Fruit fly (Drosophila melanogaster): ENCODE results near the gene jp.

Gene jp

dm6 chr2L:9570673-9571193 lies 4.2 kb upstream of the jp start:
- TF ChIP-seq CG12768 (GFP tag; optimal IDR thresholded peaks at IDR 0.05) (no peak), pad (GFP tag; optimal IDR thresholded peaks at IDR 0.05) (no peak), ovo (GFP tag; optimal IDR thresholded peaks at IDR 0.05) (peak; percentile 3), CG11617 (GFP tag; optimal IDR thresholded peaks at IDR 0.05) (peak; percentile 8), Mnt (GFP tag; optimal IDR thresholded peaks at IDR 0.05) (no peak), cic (GFP tag; optimal IDR thresholded peaks at IDR 0.05) (no peak), CG7101 (tag; optimal IDR thresholded peaks at IDR 0.05) (peak; percentile 48), CG7045 (GFP tag; optimal IDR thresholded peaks at IDR 0.05) (peak; percentile 29), kay (GFP tag; ENCODE audit: borderline replicate concordance) (peak; percentile 90), Clk (GFP tag; optimal IDR thresholded peaks at IDR 0.05) (peak; percentile 27), CG5204 (GFP tag; optimal IDR thresholded peaks at IDR 0.05) (no peak), CG14711 (tag; optimal IDR thresholded peaks at IDR 0.05) (peak; percentile 41), CG1620 (GFP tag; optimal IDR thresholded peaks at IDR 0.05) (no peak), tj (GFP tag; optimal IDR thresholded peaks at IDR 0.05) (peak; percentile 85), Crg-1 (GFP tag; optimal IDR thresholded peaks at IDR 0.05) (peak; percentile 64), bab1 (GFP tag; optimal IDR thresholded peaks at IDR 0.05) (peak; percentile 89)

dm6 chr2L:9569588-9570434 lies 3.3 kb upstream of the jp start:
- TF ChIP-seq CG11617 (GFP tag; optimal IDR thresholded peaks at IDR 0.05) (peak; percentile 97), CG1620 (GFP tag; optimal IDR thresholded peaks at IDR 0.05) (peak; percentile 73), kay (GFP tag; ENCODE audit: borderline replicate concordance) (peak; percentile 89), toe (GFP tag; optimal IDR thresholded peaks at IDR 0.05) (peak; percentile 65), CG14711 (tag; optimal IDR thresholded peaks at IDR 0.05) (peak; percentile 87), cic (GFP tag; optimal IDR thresholded peaks at IDR 0.05) (peak; percentile 96), CG12768 (GFP tag; optimal IDR thresholded peaks at IDR 0.05) (peak; percentile 92), Hr96 (GFP tag; optimal IDR thresholded peaks at IDR 0.05) (peak; percentile 78), CG7101 (tag; optimal IDR thresholded peaks at IDR 0.05) (peak; percentile 91), CG5204 (GFP tag; optimal IDR thresholded peaks at IDR 0.05) (peak; percentile 86), pad (GFP tag; optimal IDR thresholded peaks at IDR 0.05) (peak; percentile 88), Mnt (GFP tag; optimal IDR thresholded peaks at IDR 0.05) (peak; percentile 98), bab1 (GFP tag; optimal IDR thresholded peaks at IDR 0.05) (peak; percentile 97), tj (GFP tag; optimal IDR thresholded peaks at IDR 0.05) (peak; percentile 91), cnc (optimal IDR thresholded peaks at IDR 0.05) (no peak), Clk (GFP tag; optimal IDR thresholded peaks at IDR 0.05) (peak; percentile 81), ovo (GFP tag; optimal IDR thresholded peaks at IDR 0.05) (peak; percentile 84), CG33017 (tag; optimal IDR thresholded peaks at IDR 0.05) (peak; percentile 93), Crg-1 (GFP tag; optimal IDR thresholded peaks at IDR 0.05) (peak; percentile 87), CG7045 (GFP tag; optimal IDR thresholded peaks at IDR 0.05) (peak; percentile 93)

- TF ChIP-seq CG12768 (GFP tag; optimal IDR thresholded peaks at IDR 0.05), result no peak
- peak; percentile 80 for TF ChIP-seq kay (GFP tag; ENCODE audit: borderline replicate concordance)
- no peak for TF ChIP-seq Hr96 (GFP tag; optimal IDR thresholded peaks at IDR 0.05)
These were observed 2.6 kb upstream of the jp start for dm6 chr2L:9569131-9569530.

- TF ChIP-seq CG11617 (GFP tag; optimal IDR thresholded peaks at IDR 0.05), result peak; percentile 96
- TF ChIP-seq kay (GFP tag; ENCODE audit: borderline replicate concordance), result peak; percentile 76
- TF ChIP-seq CG7045 (GFP tag; optimal IDR thresholded peaks at IDR 0.05), result peak; percentile 96
- TF ChIP-seq ovo (GFP tag; optimal IDR thresholded peaks at IDR 0.05), result peak; percentile 86
- TF ChIP-seq Mnt (GFP tag; optimal IDR thresholded peaks at IDR 0.05), result peak; percentile 86
- TF ChIP-seq CG12768 (GFP tag; optimal IDR thresholded peaks at IDR 0.05), result peak; percentile 97
- TF ChIP-seq Hr96 (GFP tag; optimal IDR thresholded peaks at IDR 0.05), result peak; percentile 96
- peak; percentile 74 for TF ChIP-seq cic (GFP tag; optimal IDR thresholded peaks at IDR 0.05)
- TF ChIP-seq CG1620 (GFP tag; optimal IDR thresholded peaks at IDR 0.05), result peak; percentile 87
- TF ChIP-seq CG33017 (tag; optimal IDR thresholded peaks at IDR 0.05), result peak; percentile 95
- TF ChIP-seq CG7101 (tag; optimal IDR thresholded peaks at IDR 0.05), result peak; percentile 96
- TF ChIP-seq cnc (optimal IDR thresholded peaks at IDR 0.05), result no peak
- peak; percentile 93 for TF ChIP-seq Clk (GFP tag; optimal IDR thresholded peaks at IDR 0.05)
- peak; percentile 85 for TF ChIP-seq tj (GFP tag; optimal IDR thresholded peaks at IDR 0.05)
- TF ChIP-seq Crg-1 (GFP tag; optimal IDR thresholded peaks at IDR 0.05), result peak; percentile 88
- peak; percentile 84 for TF ChIP-seq pad (GFP tag; optimal IDR thresholded peaks at IDR 0.05)
- peak; percentile 97 for TF ChIP-seq toe (GFP tag; optimal IDR thresholded peaks at IDR 0.05)
- peak; percentile 97 for TF ChIP-seq CG5204 (GFP tag; optimal IDR thresholded peaks at IDR 0.05)
- TF ChIP-seq bab1 (GFP tag; optimal IDR thresholded peaks at IDR 0.05), result peak; percentile 94
- TF ChIP-seq CG14711 (tag; optimal IDR thresholded peaks at IDR 0.05), result peak; percentile 91
These were observed 2.0 kb upstream of the jp start, which contains the start of gene brwl for dm6 chr2L:9568360-9569088. TSS of gene brwl (plus strand) at chr2L:9568890.

- TF ChIP-seq CG14711 (tag; optimal IDR thresholded peaks at IDR 0.05) (peak; percentile 87), toe (GFP tag; optimal IDR thresholded peaks at IDR 0.05) (peak; percentile 92), bab1 (GFP tag; optimal IDR thresholded peaks at IDR 0.05) (peak; percentile 96), CG7101 (tag; optimal IDR thresholded peaks at IDR 0.05) (peak; percentile 98), cic (GFP tag; optimal IDR thresholded peaks at IDR 0.05) (peak; percentile 89), cnc (optimal IDR thresholded peaks at IDR 0.05) (no peak), CG33017 (tag; optimal IDR thresholded peaks at IDR 0.05) (peak; percentile 96), ovo (GFP tag; optimal IDR thresholded peaks at IDR 0.05) (peak; percentile 94), CG12768 (GFP tag; optimal IDR thresholded peaks at IDR 0.05) (peak; percentile 97), tj (GFP tag; optimal IDR thresholded peaks at IDR 0.05) (peak; percentile 79), CG1620 (GFP tag; optimal IDR thresholded peaks at IDR 0.05) (peak; percentile 92), Hr96 (GFP tag; optimal IDR thresholded peaks at IDR 0.05) (peak; percentile 92), CG7045 (GFP tag; optimal IDR thresholded peaks at IDR 0.05) (peak; percentile 98), Clk (GFP tag; optimal IDR thresholded peaks at IDR 0.05) (peak; percentile 75), pad (GFP tag; optimal IDR thresholded peaks at IDR 0.05) (peak; percentile 88), Crg-1 (GFP tag; optimal IDR thresholded peaks at IDR 0.05) (peak; percentile 98), Mnt (GFP tag; optimal IDR thresholded peaks at IDR 0.05) (peak; percentile 96), kay (GFP tag; ENCODE audit: borderline replicate concordance) (peak; percentile 97), CG11617 (GFP tag; optimal IDR thresholded peaks at IDR 0.05) (peak; percentile 97), CG5204 (GFP tag; optimal IDR thresholded peaks at IDR 0.05) (peak; percentile 94)
These were observed 877 bp upstream of the jp start for dm6 chr2L:9567398-9567856.
